Fruit fly (Drosophila melanogaster) whole organism: ENCODE results near the gene CG6431.

Experiments used
- Dll ChIP-seq: fragments of >200 bp; optimal IDR thresholded peaks from 2 replicates; lab custom pipeline; 2017
- pan ChIP-seq: fragments of >200 bp; optimal IDR thresholded peaks from 2 replicates; lab custom pipeline; 2017
- psq ChIP-seq: fragments of >200 bp; optimal IDR thresholded peaks from 2 replicates; lab custom pipeline; 2017

- TF ChIP-seq Dll (lab: Kevin White, UChicago): no peak
- no peak for TF ChIP-seq pan (lab: Kevin White, UChicago)
- TF ChIP-seq psq (lab: Kevin White, UChicago): no peak
Observed at dm6 chr2L:10732343-10732808, 8.4 kb downstream of the CG6431 start, which contains the start of the genes EMC3 and Dpy-30L1.
